Worm (Caenorhabditis elegans): Measurements from ENCODE around the gene T10B5.10.

- TF ChIP-seq flt-1 (GFP tag; IDR thresholded peaks at IDR 0.05) (no peak), ama-1 (optimal IDR thresholded peaks at IDR 0.05) (no peak), hmbx-1 (tag; optimal IDR thresholded peaks at IDR 0.05) (no peak), hnd-1 (tag; optimal IDR thresholded peaks at IDR 0.05) (no peak), pes-1 (GFP tag; IDR thresholded peaks at IDR 0.05) (no peak), ets-7 (tag; optimal IDR thresholded peaks at IDR 0.05) (no peak), B0310.2 (tag; optimal IDR thresholded peaks at IDR 0.05) (no peak)
Observed at ce11 chrV:1848590-1848989, 7.5 kb downstream of the T10B5.10 start.
